Worm (Caenorhabditis elegans) whole organism, L2 larva: Measurements from ENCODE around the gene lim-6.

Experiments
- R02D3.7 ChIP-seq: fragments of 150-350 bp; optimal IDR thresholded peaks from 2 replicates; lab custom pipeline; 2014; ENCODE audit warnings: missing biosample characterization, missing genetic modification characterization
- alr-1 ChIP-seq: fragments of 150-350 bp; optimal IDR thresholded peaks from 2 replicates; lab custom pipeline; 2014; ENCODE audit warnings: missing biosample characterization, missing genetic modification characterization
- aly-2 ChIP-seq: fragments of 150-350 bp; optimal IDR thresholded peaks from 2 replicates; lab custom pipeline; 2014; ENCODE audit warnings: missing biosample characterization, missing genetic modification characterization
- dmd-4 ChIP-seq: sonication (generic microtip); optimal IDR thresholded peaks from 2 replicates; lab custom pipeline; 2017; ENCODE audit warnings: missing biosample characterization, missing genetic modification characterization
- elt-3 ChIP-seq: sonication (generic microtip); optimal IDR thresholded peaks from 2 replicates; lab custom pipeline; 2017; ENCODE audit warnings: missing biosample characterization, missing genetic modification characterization
- fos-1 ChIP-seq: fragments of 150-350 bp; optimal IDR thresholded peaks from 2 replicates; lab custom pipeline; 2014; ENCODE audit warnings: missing biosample characterization, missing genetic modification characterization
- lin-39 ChIP-seq: fragments of 150-350 bp; optimal IDR thresholded peaks from 2 replicates; lab custom pipeline; 2014; ENCODE audit warnings: missing biosample characterization, missing genetic modification reagents, missing genetic modification characterization
- lsy-2 ChIP-seq, 2 experiments: fragments of 150-350 bp in 1 of 2; sonication (generic microtip) in 1 of 2; optimal IDR thresholded peaks; 2 replicates each; lab custom pipeline; 2014 to 2017; ENCODE audit warnings: missing biosample characterization in 2 of 2, missing genetic modification characterization in 2 of 2
- mab-5 ChIP-seq: fragments of 150-350 bp; optimal IDR thresholded peaks from 2 replicates; lab custom pipeline; 2014; ENCODE audit warnings: missing biosample characterization, missing genetic modification characterization
- skn-1 ChIP-seq: sonication (generic microtip); optimal IDR thresholded peaks from 2 replicates; lab custom pipeline; 2017; ENCODE audit warnings: missing biosample characterization, missing genetic modification characterization
- snpc-4 ChIP-seq: fragments of 150-350 bp; optimal IDR thresholded peaks from 2 replicates; lab custom pipeline; 2014; ENCODE audit warnings: missing biosample characterization, missing genetic modification characterization
- unc-62 ChIP-seq: fragments of 150-350 bp; optimal IDR thresholded peaks from 2 replicates; lab custom pipeline; 2014; ENCODE audit warnings: missing biosample characterization, missing genetic modification reagents, missing genetic modification characterization
- zag-1 ChIP-seq: fragments of 150-350 bp; optimal IDR thresholded peaks from 2 replicates; lab custom pipeline; 2014; ENCODE audit warnings: missing biosample characterization, missing genetic modification characterization

DNA sequence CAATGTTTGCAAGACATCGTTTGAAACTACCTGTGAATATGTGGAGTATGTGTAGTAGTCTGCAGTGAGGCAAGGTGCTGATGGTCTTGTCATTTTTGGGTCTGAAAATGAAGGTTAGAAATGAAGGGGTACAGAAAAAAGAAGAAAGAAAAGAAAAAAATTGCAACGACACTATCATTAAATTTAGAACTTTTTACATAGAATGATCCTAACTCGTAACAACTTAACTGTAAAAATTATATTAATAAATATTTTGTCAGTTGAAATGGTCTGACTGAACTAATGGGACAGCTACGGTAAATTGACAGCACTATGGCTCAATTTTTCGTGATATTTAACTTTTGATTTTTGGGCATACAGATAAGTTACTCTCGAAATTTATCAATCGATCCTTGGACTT, 47.1 kb downstream of the lim-6 start, which contains the start of gene C05D9.7:
- no peak for TF ChIP-seq zag-1
- TF ChIP-seq aly-2 = no peak
- TF ChIP-seq snpc-4 = no peak
- no peak for TF ChIP-seq fos-1
- TF ChIP-seq lsy-2 (tag; optimal IDR thresholded peaks at IDR 0.05; lab: Kevin White, UChicago) = no peak
- TF ChIP-seq unc-62 (GFP tag; lab: Kevin White, UChicago) = no peak
- TF ChIP-seq mab-5 = no peak
- no peak for TF ChIP-seq alr-1
- no peak for TF ChIP-seq skn-1 (tag; lab: Kevin White, UChicago)
- no peak for TF ChIP-seq lin-39 (tag; lab: Kevin White, UChicago)
- no peak for TF ChIP-seq elt-3
- TF ChIP-seq R02D3.7 (tag; lab: Kevin White, UChicago) = no peak
- no peak for TF ChIP-seq dmd-4 (tag; lab: Kevin White, UChicago)
